In the genomic region with DNA sequence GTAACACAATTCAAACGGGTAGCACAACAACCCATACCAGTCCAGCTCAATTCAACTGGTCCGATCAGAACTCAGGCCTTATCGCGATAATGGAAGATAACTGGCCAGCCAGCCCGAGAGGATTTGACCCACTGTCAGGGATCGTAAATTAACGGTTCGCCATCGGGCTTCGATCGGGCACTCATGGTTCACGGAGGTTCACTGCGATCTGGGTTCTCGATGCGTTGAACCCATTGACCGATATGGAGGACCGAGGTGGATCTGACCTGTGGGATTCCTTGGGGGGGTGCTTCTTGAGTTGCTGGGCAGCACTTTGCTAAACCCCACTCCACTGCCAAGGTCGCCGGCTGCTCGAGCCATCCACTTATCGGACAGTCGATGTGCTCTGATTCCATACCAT, we compare ENCODE assay signal across 3 fruit fly cellular contexts.
TF ChIP-seq lines count a peak whose summit lies in the region.

No protein-coding gene starts in this region.

- no peak for TF ChIP-seq CTCF in whole organism, embryonic (GFP tag; optimal IDR thresholded peaks at IDR 0.05; lab: Kevin White, UChicago)

TF ChIP-seq in whole organism, embryonic, 481 proteins besides CTCF, POLR2A, EP300 and RAD21:
- TF ChIP-seq chinmo (GFP tag; IDR thresholded peaks at IDR 0.05; lab: Robert Waterston, UW; ENCODE audit: partially characterized antibody), result 0 out of 4 replicates have a peak, but pooled peaks have one; percentile 23
- TF ChIP-seq zf30C (GFP tag; optimal IDR thresholded peaks at IDR 0.05; lab: Kevin White, UChicago), result no peak
- no peak for TF ChIP-seq CG6689 (GFP tag; IDR thresholded peaks at IDR 0.05; lab: Robert Waterston, UW)
- TF ChIP-seq grn (GFP tag; optimal IDR thresholded peaks at IDR 0.05; lab: Kevin White, UChicago), result no peak
- no peak for TF ChIP-seq Lpt (GFP tag; optimal IDR thresholded peaks at IDR 0.05; lab: Kevin White, UChicago)
- no peak for TF ChIP-seq CG6272 (GFP tag; IDR thresholded peaks at IDR 0.05; lab: Robert Waterston, UW)
- TF ChIP-seq CG14860 (GFP tag; IDR thresholded peaks at IDR 0.05; lab: Robert Waterston, UW; ENCODE audit: partially characterized antibody), result no peak
- TF ChIP-seq Dp (GFP tag; optimal IDR thresholded peaks at IDR 0.05; lab: Kevin White, UChicago), result no peak
- TF ChIP-seq dpn (GFP tag; optimal IDR thresholded peaks at IDR 0.05; lab: Kevin White, UChicago), result no peak
- 0 out of 2 replicates have a peak, but pooled peaks have one; percentile 20 for TF ChIP-seq CG11247 (GFP tag; IDR thresholded peaks at IDR 0.05; lab: Robert Waterston, UW)
- no peak for TF ChIP-seq jigr1 (GFP tag; IDR thresholded peaks at IDR 0.05; lab: Robert Waterston, UW)
- TF ChIP-seq Drgx (GFP tag; IDR thresholded peaks at IDR 0.05; lab: Robert Waterston, UW), result no peak
- TF ChIP-seq onecut (GFP tag; IDR thresholded peaks at IDR 0.05; lab: Robert Waterston, UW), result no peak
- no peak for TF ChIP-seq fd102C (GFP tag; optimal IDR thresholded peaks at IDR 0.05; lab: Kevin White, UChicago)
- no peak for TF ChIP-seq chm (GFP tag; IDR thresholded peaks at IDR 0.05; lab: Robert Waterston, UW)
- TF ChIP-seq cwo (GFP tag; optimal IDR thresholded peaks at IDR 0.05; lab: Kevin White, UChicago), result no peak
- no peak for TF ChIP-seq Tbp (GFP tag; optimal IDR thresholded peaks at IDR 0.05; lab: Kevin White, UChicago)
- TF ChIP-seq zen2 (GFP tag; IDR thresholded peaks at IDR 0.05; lab: Robert Waterston, UW; ENCODE audit: partially characterized antibody), result no peak
- no peak for TF ChIP-seq CG3995 (GFP tag; optimal IDR thresholded peaks at IDR 0.05; lab: Kevin White, UChicago)
- no peak for TF ChIP-seq sens-2 (GFP tag; IDR thresholded peaks at IDR 0.05; lab: Robert Waterston, UW)
- TF ChIP-seq CG8281 (tag; optimal IDR thresholded peaks at IDR 0.05; lab: Kevin White, UChicago), result no peak
- TF ChIP-seq Med (GFP tag; lab: Kevin White, UChicago), result peak; percentile 48
- TF ChIP-seq disco-r (GFP tag; optimal IDR thresholded peaks at IDR 0.05; lab: Kevin White, UChicago), result no peak
- no peak for TF ChIP-seq CG18262 (tag; optimal IDR thresholded peaks at IDR 0.05; lab: Kevin White, UChicago)
- no peak for TF ChIP-seq pros (GFP tag; optimal IDR thresholded peaks at IDR 0.05; lab: Kevin White, UChicago)
- TF ChIP-seq Hr78 (GFP tag; optimal IDR thresholded peaks at IDR 0.05; lab: Kevin White, UChicago), result peak in 1 of 2 experiments; percentile 69

TF ChIP-seq in whole organism, prepupa, 60 proteins besides CTCF, POLR2A, EP300 and RAD21:
- TF ChIP-seq achi (GFP tag; optimal IDR thresholded peaks at IDR 0.05; lab: Kevin White, UChicago) (no peak), svp (GFP tag; lab: Kevin White, UChicago) (peak; percentile 87), CG3032 (tag; optimal IDR thresholded peaks at IDR 0.05; lab: Kevin White, UChicago) (no peak), vri (GFP tag; optimal IDR thresholded peaks at IDR 0.05; lab: Kevin White, UChicago) (no peak)

TF ChIP-seq in whole organism, pupa, 21 proteins besides CTCF, POLR2A, EP300 and RAD21:
- TF ChIP-seq EcR (GFP tag; optimal IDR thresholded peaks at IDR 0.05; lab: Kevin White, UChicago) (peak; percentile 86), CG8159 (tag; optimal IDR thresholded peaks at IDR 0.05; lab: Kevin White, UChicago) (no peak), CG13204 (GFP tag; optimal IDR thresholded peaks at IDR 0.05; lab: Kevin White, UChicago) (no peak)
TF ChIP-seq in whole organism, pupa: peak in this region for 1.
